Fruit fly (Drosophila melanogaster) whole organism, embryonic: ENCODE results near the gene rhea.

Source experiments
- Awh ChIP-seq: fragments of 200-800 bp; sonication (Bioruptor generic); IDR thresholded peaks from 2 replicates; pipeline ENCODE4, ENCODE4 v1.3.6; 2022; ENCODE audit warnings: missing biosample characterization, missing genetic modification characterization
- BtbVII ChIP-seq: fragments of 200-800 bp; sonication (Bioruptor generic); optimal IDR thresholded peaks from 3 replicates; lab custom pipeline; 2017; ENCODE audit warnings: missing biosample characterization, mild to moderate bottlenecking, missing genetic modification characterization
- CG10543 ChIP-seq: fragments of 200-800 bp; sonication (Bioruptor generic); optimal IDR thresholded peaks from 3 replicates; lab custom pipeline; 2017; ENCODE audit warnings: missing biosample characterization, mild to moderate bottlenecking, missing genetic modification characterization, moderate library complexity
- CG1233 ChIP-seq: fragments of 200-800 bp; sonication (Bioruptor generic); optimal IDR thresholded peaks from 4 replicates; lab custom pipeline; 2018; ENCODE audit warnings: missing biosample characterization, mild to moderate bottlenecking, missing genetic modification characterization
- CG13296 ChIP-seq: fragments of 200-800 bp; sonication (Bioruptor generic); optimal IDR thresholded peaks from 3 replicates; lab custom pipeline; 2018; ENCODE audit warnings: missing biosample characterization, mild to moderate bottlenecking, missing genetic modification characterization
- CG14441 ChIP-seq: fragments of 200-800 bp; sonication (Bioruptor generic); IDR thresholded peaks from 2 replicates; pipeline ENCODE4 v1.3.6; 2022; ENCODE audit warnings: missing biosample characterization, missing genetic modification characterization
- CG15269 ChIP-seq: fragments of 200-800 bp; sonication (Bioruptor generic); optimal IDR thresholded peaks from 2 replicates; lab custom pipeline; 2018; ENCODE audit warnings: missing biosample characterization, mild to moderate bottlenecking, missing genetic modification characterization, moderate library complexity
- CG1603 ChIP-seq: fragments of 200-800 bp; sonication (Bioruptor generic); optimal IDR thresholded peaks from 2 replicates; lab custom pipeline; 2019; ENCODE audit warnings: missing biosample characterization, mild to moderate bottlenecking, missing genetic modification characterization, moderate library complexity
- CG1647 ChIP-seq: fragments of 200-800 bp; sonication (Bioruptor generic); optimal IDR thresholded peaks from 3 replicates; lab custom pipeline; 2016; ENCODE audit warnings: missing biosample characterization, missing genetic modification characterization
- CG2129 ChIP-seq: fragments of 200-800 bp; sonication (Bioruptor generic); IDR thresholded peaks from 2 replicates; pipeline ENCODE4 v1.3.6; 2022; ENCODE audit warnings: missing biosample characterization, missing genetic modification characterization; ENCODE audit not compliant: partially characterized antibody
- CG31365 ChIP-seq: fragments of 200-800 bp; sonication (Bioruptor generic); optimal IDR thresholded peaks from 2 replicates; lab custom pipeline; 2018; ENCODE audit warnings: missing biosample characterization, mild to moderate bottlenecking, missing genetic modification characterization
- CG3407 ChIP-seq: fragments of 200-800 bp; sonication (Bioruptor generic); optimal IDR thresholded peaks from 2 replicates; lab custom pipeline; 2018; ENCODE audit warnings: missing biosample characterization, mild to moderate bottlenecking, missing genetic modification characterization
- CG34422 ChIP-seq: fragments of 200-800 bp; sonication (Bioruptor generic); IDR thresholded peaks from 3 replicates; pipeline ENCODE4 v1.3.6; 2022; ENCODE audit warnings: missing biosample characterization, missing genetic modification characterization
- CG42726 ChIP-seq: fragments of 200-800 bp; sonication (Bioruptor generic); IDR thresholded peaks from 2 replicates; pipeline ENCODE4 v1.3.6; 2022; ENCODE audit warnings: missing biosample characterization, missing genetic modification characterization; ENCODE audit not compliant: partially characterized antibody
- CG4707 ChIP-seq: fragments of 200-800 bp; sonication (Bioruptor generic); optimal IDR thresholded peaks from 2 replicates; lab custom pipeline; 2018; ENCODE audit warnings: missing biosample characterization, mild to moderate bottlenecking, missing genetic modification characterization, moderate library complexity
- CG6175 ChIP-seq: fragments of 200-800 bp; sonication (Bioruptor generic); IDR thresholded peaks from 3 replicates; pipeline ENCODE4 v1.3.6; 2022; ENCODE audit warnings: missing biosample characterization, missing genetic modification characterization
- CG6654 ChIP-seq: fragments of 200-800 bp; sonication (Bioruptor generic); optimal IDR thresholded peaks from 2 replicates; lab custom pipeline; 2017; ENCODE audit warnings: missing biosample characterization, mild to moderate bottlenecking, missing genetic modification characterization
- CG7357 ChIP-seq: fragments of 200-800 bp; sonication (Bioruptor generic); IDR thresholded peaks from 3 replicates; pipeline ENCODE4 v1.3.6; 2022; ENCODE audit warnings: missing biosample characterization, missing genetic modification characterization
- CG7556 ChIP-seq: fragments of 200-800 bp; sonication (Bioruptor generic); optimal IDR thresholded peaks from 2 replicates; lab custom pipeline; 2017; ENCODE audit warnings: missing biosample characterization, mild to moderate bottlenecking, missing genetic modification characterization
- CG7745 ChIP-seq: fragments of 200-800 bp; sonication (Bioruptor generic); optimal IDR thresholded peaks from 2 replicates; lab custom pipeline; 2018; ENCODE audit warnings: missing biosample characterization, mild to moderate bottlenecking, missing genetic modification characterization, moderate library complexity
- CG8359 ChIP-seq: fragments of 200-800 bp; sonication (Bioruptor generic); optimal IDR thresholded peaks from 2 replicates; lab custom pipeline; 2017; ENCODE audit warnings: missing biosample characterization, mild to moderate bottlenecking, missing genetic modification characterization, borderline replicate concordance
- CG8924 ChIP-seq: fragments of 200-800 bp; optimal IDR thresholded peaks from 3 replicates; lab custom pipeline; 2019; ENCODE audit warnings: missing biosample characterization, mild to moderate bottlenecking, missing genetic modification characterization, moderate library complexity
- CG9797 ChIP-seq: fragments of 200-800 bp; sonication (Bioruptor generic); optimal IDR thresholded peaks from 3 replicates; lab custom pipeline; 2018; ENCODE audit warnings: missing biosample characterization, mild to moderate bottlenecking, missing genetic modification characterization
- CG9932 ChIP-seq: fragments of 200-800 bp; sonication (Bioruptor generic); IDR thresholded peaks from 2 replicates; pipeline ENCODE4 v1.3.6; 2022; ENCODE audit warnings: missing biosample characterization, missing genetic modification characterization
- Dll ChIP-seq: fragments of 200-800 bp; sonication (Bioruptor generic); IDR thresholded peaks from 4 replicates; pipeline ENCODE4 v1.3.6; 2022; ENCODE audit warnings: missing biosample characterization, missing genetic modification characterization; ENCODE audit not compliant: partially characterized antibody
- Fer2 ChIP-seq: fragments of 200-800 bp; sonication (Bioruptor generic); optimal IDR thresholded peaks from 2 replicates; lab custom pipeline; 2018; ENCODE audit warnings: missing biosample characterization, mild to moderate bottlenecking, missing genetic modification characterization, moderate library complexity
- Hr78 ChIP-seq, 2 experiments: fragments of 200-800 bp in 1 of 2; fragments of >200 bp in 1 of 2; sonication (Bioruptor generic) in 1 of 2; optimal IDR thresholded peaks; 2 replicates each; lab custom pipeline; 2017 to 2019; ENCODE audit warnings: missing biosample characterization in 2 of 2, missing genetic modification characterization in 2 of 2, mild to moderate bottlenecking in 1 of 2, moderate library complexity in 1 of 2
- Mad ChIP-seq: fragments of 200-800 bp; sonication (Bioruptor generic); optimal IDR thresholded peaks from 2 replicates; lab custom pipeline; 2016; ENCODE audit warnings: missing biosample characterization, missing genetic modification characterization
- NC2β ChIP-seq: fragments of 200-800 bp; sonication (Bioruptor generic); optimal IDR thresholded peaks from 2 replicates; lab custom pipeline; 2016; ENCODE audit warnings: missing biosample characterization, missing genetic modification characterization
- Nf-YB ChIP-seq: fragments of 200-800 bp; sonication (Bioruptor generic); optimal IDR thresholded peaks from 3 replicates; lab custom pipeline; 2019; ENCODE audit warnings: missing biosample characterization, mild to moderate bottlenecking, missing genetic modification characterization, moderate library complexity
- Poxn ChIP-seq: fragments of 200-800 bp; sonication (Bioruptor generic); IDR thresholded peaks from 2 replicates; pipeline ENCODE4 v1.3.6; 2022; ENCODE audit warnings: missing biosample characterization, missing genetic modification characterization
- Sin3A ChIP-seq: fragments of >200 bp; optimal IDR thresholded peaks from 2 replicates; lab custom pipeline; 2018
- Sry-β ChIP-seq: fragments of 200-800 bp; sonication (Bioruptor generic); optimal IDR thresholded peaks from 2 replicates; lab custom pipeline; 2018; ENCODE audit warnings: missing biosample characterization, mild to moderate bottlenecking, missing genetic modification characterization, moderate library complexity
- abd-A ChIP-seq: fragments of 200-800 bp; sonication (Bioruptor generic); optimal IDR thresholded peaks from 3 replicates; lab custom pipeline; 2019; ENCODE audit warnings: missing biosample characterization, mild to moderate bottlenecking, missing genetic modification characterization, moderate library complexity
- ara ChIP-seq: fragments of 200-800 bp; sonication (Bioruptor generic); IDR thresholded peaks from 2 replicates; pipeline ENCODE4 v1.3.6; 2022; ENCODE audit warnings: missing biosample characterization, missing genetic modification characterization
- ase ChIP-seq: fragments of 200-800 bp; sonication (Bioruptor generic); IDR thresholded peaks from 3 replicates; pipeline ENCODE4 v1.3.6; 2022; ENCODE audit warnings: missing biosample characterization, missing genetic modification characterization
- br ChIP-seq: fragments of >200 bp; optimal IDR thresholded peaks from 2 replicates; lab custom pipeline; 2017
- cad ChIP-seq: fragments of >200 bp; optimal IDR thresholded peaks from 2 replicates; lab custom pipeline; 2017; ENCODE audit warnings: missing biosample characterization, missing genetic modification characterization
- cas ChIP-seq: fragments of 200-800 bp; sonication (Bioruptor generic); IDR thresholded peaks from 2 replicates; pipeline ENCODE4 v1.3.6; 2022; ENCODE audit warnings: missing biosample characterization, missing genetic modification characterization
- cato ChIP-seq: fragments of 200-800 bp; sonication (Bioruptor generic); optimal IDR thresholded peaks from 2 replicates; lab custom pipeline; 2016; ENCODE audit warnings: missing biosample characterization, missing genetic modification characterization, borderline replicate concordance
- dimm ChIP-seq: fragments of 200-800 bp; sonication (Bioruptor generic); IDR thresholded peaks from 2 replicates; pipeline ENCODE4 v1.3.6; 2022; ENCODE audit warnings: missing biosample characterization, missing genetic modification characterization
- dpn ChIP-seq, 2 experiments: fragments of 200-800 bp; sonication (Bioruptor generic); optimal IDR thresholded peaks; 3 replicates each; lab custom pipeline; 2016; ENCODE audit warnings: missing biosample characterization in 2 of 2, missing genetic modification characterization in 2 of 2
- eve ChIP-seq, 2 experiments: fragments of >200 bp; optimal IDR thresholded peaks; 2 replicates each; lab custom pipeline; 2017; ENCODE audit warnings: missing biosample characterization in 2 of 2, missing genetic modification characterization in 2 of 2
- fd102C ChIP-seq: fragments of 200-800 bp; sonication (Bioruptor generic); optimal IDR thresholded peaks from 2 replicates; lab custom pipeline; 2018; ENCODE audit warnings: missing biosample characterization, mild to moderate bottlenecking, missing genetic modification characterization, moderate library complexity
- gsb ChIP-seq: fragments of 200-800 bp; sonication (Bioruptor generic); IDR thresholded peaks from 2 replicates; pipeline ENCODE4 v1.3.6; 2022; ENCODE audit warnings: missing biosample characterization, missing genetic modification characterization
- kay ChIP-seq: fragments of 200-800 bp; sonication (Bioruptor generic); optimal IDR thresholded peaks from 2 replicates; lab custom pipeline; 2016; ENCODE audit warnings: missing biosample characterization, missing genetic modification characterization
- seq ChIP-seq: fragments of 200-800 bp; sonication (Bioruptor generic); IDR thresholded peaks from 2 replicates; pipeline ENCODE4 v1.3.6; 2022; ENCODE audit warnings: missing biosample characterization, missing genetic modification characterization
- slp2 ChIP-seq: fragments of 200-800 bp; sonication (Bioruptor generic); optimal IDR thresholded peaks from 2 replicates; lab custom pipeline; 2016; ENCODE audit warnings: missing biosample characterization, missing genetic modification characterization
- tgo ChIP-seq: fragments of 200-800 bp; sonication (Bioruptor generic); IDR thresholded peaks from 3 replicates; pipeline ENCODE4 v1.3.6; 2022; ENCODE audit warnings: missing biosample characterization, missing genetic modification characterization
- trh ChIP-seq: fragments of 200-800 bp; sonication (Bioruptor generic); optimal IDR thresholded peaks from 2 replicates; lab custom pipeline; 2016; ENCODE audit warnings: missing biosample characterization, missing genetic modification characterization
- unc-4 ChIP-seq: fragments of 200-800 bp; sonication (Bioruptor generic); IDR thresholded peaks from 2 replicates; pipeline ENCODE4 v1.3.6; 2022; ENCODE audit warnings: missing biosample characterization, missing genetic modification characterization; ENCODE audit not compliant: partially characterized antibody
- zf30C ChIP-seq: fragments of 200-800 bp; sonication (Bioruptor generic); optimal IDR thresholded peaks from 3 replicates; lab custom pipeline; 2018; ENCODE audit warnings: missing biosample characterization, mild to moderate bottlenecking, missing genetic modification characterization

rhea gene

dm6 chr3L:8584086-8584485 is 39.3 kb downstream of the rhea start (continued):
- TF ChIP-seq br (lab: Kevin White, UChicago) (no peak), cas (GFP tag; lab: Robert Waterston, UW) (no peak), seq (GFP tag; lab: Robert Waterston, UW) (peak; percentile 67), gsb (GFP tag; lab: Robert Waterston, UW) (peak; percentile 31; the same call in 1 of the 2 replicates), CG34422 (GFP tag; lab: Robert Waterston, UW) (no peak; the same call in 2 of the 3 replicates), CG7357 (GFP tag; lab: Robert Waterston, UW) (no peak), CG15269 (tag; lab: Kevin White, UChicago) (no peak), CG8924 (tag; lab: Kevin White, UChicago) (no peak), Mad (GFP tag; lab: Kevin White, UChicago) (no peak), Hr78 (GFP tag; optimal IDR thresholded peaks at IDR 0.05; lab: Kevin White, UChicago) (no peak), ara (GFP tag; lab: Robert Waterston, UW) (no peak), Fer2 (tag; lab: Kevin White, UChicago) (peak; percentile 3), Sin3A (lab: Kevin White, UChicago) (no peak), CG14441 (GFP tag; lab: Robert Waterston, UW) (peak; percentile 23; the same call in 1 of the 2 replicates), CG9797 (no peak), BtbVII (GFP tag; lab: Kevin White, UChicago) (peak; percentile 41), CG1647 (GFP tag; lab: Kevin White, UChicago) (peak; percentile 39), Dll (GFP tag; lab: Robert Waterston, UW) (no peak), fd102C (GFP tag; lab: Kevin White, UChicago) (no peak), CG31365 (tag; lab: Kevin White, UChicago) (peak; percentile 26), CG6654 (GFP tag; lab: Kevin White, UChicago) (no peak), dimm (GFP tag; lab: Robert Waterston, UW) (no peak), Sry-β (GFP tag; lab: Kevin White, UChicago) (no peak), CG1603 (tag; lab: Kevin White, UChicago) (no peak), CG42726 (GFP tag; lab: Robert Waterston, UW) (no peak), CG4707 (GFP tag; lab: Kevin White, UChicago) (no peak), CG10543 (GFP tag; lab: Kevin White, UChicago) (peak; percentile 15), CG3407 (GFP tag; lab: Kevin White, UChicago) (peak; percentile 15), dpn (GFP tag; optimal IDR thresholded peaks at IDR 0.05; lab: Kevin White, UChicago) (peak in 1 of 2 experiments; percentile 30), CG7556 (GFP tag; lab: Kevin White, UChicago) (no peak), CG13296 (peak; percentile 53), CG7745 (tag; lab: Kevin White, UChicago) (no peak), eve (GFP tag; optimal IDR thresholded peaks at IDR 0.05; lab: Kevin White, UChicago) (no peak), NC2β (GFP tag; lab: Kevin White, UChicago) (no peak), Poxn (GFP tag; lab: Robert Waterston, UW) (no peak), CG2129 (GFP tag; lab: Robert Waterston, UW) (no peak), kay (GFP tag; lab: Kevin White, UChicago) (no peak), zf30C (no peak), trh (GFP tag; lab: Kevin White, UChicago) (no peak), tgo (peak; percentile 28; the same call in 1 of the 3 replicates), CG9932 (no peak), ase (no peak), Awh (GFP tag; lab: Robert Waterston, UW) (peak; percentile 60), CG1233 (GFP tag; lab: Kevin White, UChicago) (no peak), slp2 (GFP tag; lab: Kevin White, UChicago) (no peak), unc-4 (GFP tag; lab: Robert Waterston, UW) (no peak), Nf-YB (GFP tag; lab: Kevin White, UChicago) (no peak), cato (no peak), CG6175 (no peak), CG8359 (no peak), abd-A (tag; lab: Kevin White, UChicago) (no peak), cad (GFP tag; lab: Kevin White, UChicago) (no peak)
